Fruit fly (Drosophila melanogaster): ENCODE measurements around the gene CG13728.
A peak's percentile ranks its signal among the peaks of the same experiment; 100 is the strongest.

CG13728 gene

dm6 chr3L:17381990-17382389, 538 bp downstream of the CG13728 start:
- TF ChIP-seq CG14050 (GFP tag; IDR thresholded peaks at IDR 0.05) (no peak), slp2 (GFP tag; optimal IDR thresholded peaks at IDR 0.05) (no peak), gcm (GFP tag; optimal IDR thresholded peaks at IDR 0.05) (peak; percentile 91), ssp (GFP tag; IDR thresholded peaks at IDR 0.05) (0 out of 2 replicates have a peak, but pooled peaks have one; percentile 7), CG14860 (GFP tag; IDR thresholded peaks at IDR 0.05; ENCODE audit: partially characterized antibody) (no peak), wdn (GFP tag; IDR thresholded peaks at IDR 0.05) (no peak), zfh2 (GFP tag; optimal IDR thresholded peaks at IDR 0.05) (no peak), Kr (GFP tag; optimal IDR thresholded peaks at IDR 0.05) (no peak), CG8281 (tag; optimal IDR thresholded peaks at IDR 0.05) (no peak), Spps (tag; optimal IDR thresholded peaks at IDR 0.05) (no peak), CG6272 (GFP tag; IDR thresholded peaks at IDR 0.05) (no peak), Fer2 (tag; optimal IDR thresholded peaks at IDR 0.05) (no peak)

- peak; percentile 76 for TF ChIP-seq rib (GFP tag; IDR thresholded peaks at IDR 0.05)
- TF ChIP-seq ftz-f1 (GFP tag; optimal IDR thresholded peaks at IDR 0.05): peak; percentile 37
- TF ChIP-seq CG34422 (GFP tag; IDR thresholded peaks at IDR 0.05): peak; percentile 70; the same call in 1 of the 3 replicates
- no peak for TF ChIP-seq CG43689 (GFP tag; IDR thresholded peaks at IDR 0.05)
- peak; percentile 44; the same call in 1 of the 2 replicates for TF ChIP-seq amos (GFP tag; IDR thresholded peaks at IDR 0.05; ENCODE audit: partially characterized antibody)
- peak; percentile 2 for TF ChIP-seq CG8924 (tag; optimal IDR thresholded peaks at IDR 0.05)
- no peak for TF ChIP-seq Med (GFP tag)
- peak; percentile 39; the same call in 1 of the 2 replicates for TF ChIP-seq CG42726 (GFP tag; IDR thresholded peaks at IDR 0.05; ENCODE audit: partially characterized antibody)
- TF ChIP-seq bbx (GFP tag; IDR thresholded peaks at IDR 0.05; ENCODE audit: partially characterized antibody): peak; percentile 30; the same call in 1 of the 2 replicates
- no peak for TF ChIP-seq CG8290 (GFP tag; optimal IDR thresholded peaks at IDR 0.05)
- no peak for TF ChIP-seq CG8290 (tag; optimal IDR thresholded peaks at IDR 0.05)
- no peak for TF ChIP-seq pan (optimal IDR thresholded peaks at IDR 0.05)
- TF ChIP-seq pan (GFP tag; optimal IDR thresholded peaks at IDR 0.05 in 1 of 2, IDR thresholded peaks at IDR 0.05 in 1 of 2): peak in 1 of 2 experiments; percentile 15
- peak; percentile 27 for TF ChIP-seq pros (GFP tag; optimal IDR thresholded peaks at IDR 0.05)
- TF ChIP-seq otp (GFP tag; IDR thresholded peaks at IDR 0.05): peak; percentile 22; the same call in 1 of the 3 replicates
- TF ChIP-seq tin (GFP tag; optimal IDR thresholded peaks at IDR 0.05): no peak
- peak; percentile 57 for TF ChIP-seq CG13287 (GFP tag; IDR thresholded peaks at IDR 0.05; ENCODE audit: partially characterized antibody)
- TF ChIP-seq CG32532 (GFP tag; IDR thresholded peaks at IDR 0.05): peak; percentile 52; the same call in 1 of the 2 replicates
- TF ChIP-seq bigmax (GFP tag; optimal IDR thresholded peaks at IDR 0.05): no peak
- peak in 1 of 2 experiments; percentile 81 for TF ChIP-seq insv (GFP tag; optimal IDR thresholded peaks at IDR 0.05)
- TF ChIP-seq Bteb2 (GFP tag; optimal IDR thresholded peaks at IDR 0.05): no peak
- peak; percentile 38 for TF ChIP-seq Drgx (GFP tag; IDR thresholded peaks at IDR 0.05)
- TF ChIP-seq kni (GFP tag; optimal IDR thresholded peaks at IDR 0.05): peak; percentile 63
- no peak for TF ChIP-seq CG17912 (GFP tag; optimal IDR thresholded peaks at IDR 0.05)
- TF ChIP-seq Eip74EF (GFP tag; optimal IDR thresholded peaks at IDR 0.05): peak in 1 of 2 experiments; percentile 5
- peak; percentile 30; the same call in 2 of the 3 replicates for TF ChIP-seq CG34224 (GFP tag; IDR thresholded peaks at IDR 0.05; ENCODE audit: partially characterized antibody)
- TF ChIP-seq Spps (tag; optimal IDR thresholded peaks at IDR 0.05): no peak
- TF ChIP-seq slbo (GFP tag; IDR thresholded peaks at IDR 0.05): no peak
- TF ChIP-seq CG14965 (GFP tag; optimal IDR thresholded peaks at IDR 0.05; ENCODE audit: borderline replicate concordance): no peak
- peak; percentile 50; the same call in 1 of the 3 replicates for TF ChIP-seq Opbp (GFP tag; IDR thresholded peaks at IDR 0.05; ENCODE audit: partially characterized antibody)
- TF ChIP-seq Rfx (GFP tag; IDR thresholded peaks at IDR 0.05): 0 out of 2 replicates have a peak, but pooled peaks have one; percentile 19
- 0 out of 2 replicates have a peak, but pooled peaks have one; percentile 47 for TF ChIP-seq tna (GFP tag; IDR thresholded peaks at IDR 0.05; ENCODE audit: partially characterized antibody)
- TF ChIP-seq Dp (GFP tag; optimal IDR thresholded peaks at IDR 0.05): no peak
- 0 out of 2 replicates have a peak, but pooled peaks have one; percentile 52 for TF ChIP-seq sim (GFP tag; IDR thresholded peaks at IDR 0.05)
- no peak for TF ChIP-seq CG7928 (GFP tag; optimal IDR thresholded peaks at IDR 0.05)
- TF ChIP-seq CG14860 (GFP tag; IDR thresholded peaks at IDR 0.05; ENCODE audit: partially characterized antibody): no peak
- no peak for TF ChIP-seq nau (GFP tag; optimal IDR thresholded peaks at IDR 0.05)
- TF ChIP-seq vvl (GFP tag; IDR thresholded peaks at IDR 0.05): peak; percentile 60; the same call in 1 of the 2 replicates
Measured at dm6 chr3L:17379311-17379710, 3.2 kb downstream of the CG13728 start, which contains the start of gene Cad74A. Gene Cad74A, minus strand, starts transcription at chr3L:17379530.

All from whole organism, embryonic.